Worm (Caenorhabditis elegans) whole organism, L4 larva: ENCODE measurements around the gene oac-52.
"Not testable (repeated sequence)": the region's sequence is repeated elsewhere in the genome, so short reads cannot be mapped to it uniquely, and the experiment has no call there.

Source experiments
- F44E2.7 ChIP-seq: fragments of 200-800 bp; sonication (Bioruptor generic); IDR thresholded peaks from 2 replicates; pipeline ENCODE4 v2.1.2; 2022; ENCODE audit warnings: missing genetic modification characterization, missing compliant biosample characterization
- F49E8.2 ChIP-seq: sonication (generic microtip); optimal IDR thresholded peaks from 2 replicates; lab custom pipeline; 2016; ENCODE audit warnings: missing compliant biosample characterization, mild to moderate bottlenecking, missing genetic modification characterization, borderline replicate concordance
- T20F7.1 ChIP-seq: fragments of 200-800 bp; sonication (Bioruptor generic); optimal IDR thresholded peaks from 2 replicates; lab custom pipeline; 2018; ENCODE audit warnings: mild to moderate bottlenecking, missing genetic modification characterization, missing compliant biosample characterization
- T26A8.4 ChIP-seq: fragments of 200-800 bp; sonication (Bioruptor generic); IDR thresholded peaks from 2 replicates; pipeline ENCODE4 v1.3.6; 2022; ENCODE audit warnings: missing genetic modification characterization, missing compliant biosample characterization
- Y105C5A.15 ChIP-seq: fragments of 200-800 bp; sonication (Bioruptor generic); IDR thresholded peaks from 2 replicates; pipeline ENCODE4 v1.3.6; 2022; ENCODE audit warnings: missing genetic modification characterization, missing compliant biosample characterization
- Y48G9A.11 ChIP-seq: fragments of 200-800 bp; sonication (Bioruptor generic); IDR thresholded peaks from 2 replicates; pipeline ENCODE4 v1.3.6; 2022; ENCODE audit warnings: missing genetic modification reagents, missing genetic modification characterization, missing compliant biosample characterization
- Y5F2A.4 ChIP-seq: fragments of 200-800 bp; sonication (Bioruptor generic); optimal IDR thresholded peaks from 2 replicates; lab custom pipeline; 2018; ENCODE audit warnings: mild to moderate bottlenecking, missing genetic modification characterization, missing compliant biosample characterization
- ZK337.2 ChIP-seq: fragments of 200-800 bp; sonication (Bioruptor generic); IDR thresholded peaks from 2 replicates; pipeline ENCODE4 v1.3.6; 2022; ENCODE audit warnings: missing genetic modification reagents, missing genetic modification characterization, missing compliant biosample characterization
- ZK546.5 ChIP-seq, 2 experiments: sonication (generic microtip); optimal IDR thresholded peaks; 2 replicates each; lab custom pipeline; 2017; ENCODE audit warnings: missing biosample characterization in 2 of 2, missing genetic modification characterization in 2 of 2
- aly-2 ChIP-seq: sonication (generic microtip); optimal IDR thresholded peaks from 2 replicates; lab custom pipeline; 2018; ENCODE audit warnings: missing biosample characterization, missing genetic modification characterization
- ama-1 ChIP-seq: fragments of 150-350 bp; optimal IDR thresholded peaks from 2 replicates; lab custom pipeline; 2014; ENCODE audit warnings: inconsistent platforms, mixed read lengths
- arid-1 ChIP-seq: fragments of 200-800 bp; sonication (Bioruptor generic); conservative IDR thresholded peaks from 2 replicates; pipeline ENCODE4 v1.3.6; 2022; ENCODE audit warnings: missing genetic modification reagents, missing genetic modification characterization, missing compliant biosample characterization
- attf-4 ChIP-seq: sonication (generic microtip); optimal IDR thresholded peaks from 3 replicates; lab custom pipeline; 2017; ENCODE audit warnings: missing biosample characterization, missing genetic modification characterization
- ceh-44 ChIP-seq: fragments of 200-800 bp; sonication (Bioruptor generic); IDR thresholded peaks from 2 replicates; pipeline ENCODE4 v1.3.6; 2022; ENCODE audit warnings: missing genetic modification reagents, missing genetic modification characterization, missing compliant biosample characterization
- ceh-62 ChIP-seq: sonication (generic microtip); optimal IDR thresholded peaks from 2 replicates; lab custom pipeline; 2017; ENCODE audit warnings: missing biosample characterization, missing genetic modification characterization
- cey-2 ChIP-seq: sonication (generic microtip); optimal IDR thresholded peaks from 3 replicates; lab custom pipeline; 2017; ENCODE audit warnings: missing genetic modification characterization, mild to moderate bottlenecking, missing compliant biosample characterization, antibody characterized with exemption, borderline replicate concordance; ENCODE audit not compliant: insufficient read depth
- ctbp-1 ChIP-seq: fragments of 200-800 bp; sonication (Bioruptor generic); IDR thresholded peaks from 2 replicates; pipeline ENCODE4 v1.3.6; 2022; ENCODE audit warnings: missing genetic modification reagents, missing genetic modification characterization, missing compliant biosample characterization
- daf-16 ChIP-seq, 3 experiments: sonication (generic microtip); optimal IDR thresholded peaks; 2 replicates each; lab custom pipeline; 2016 to 2017; ENCODE audit warnings: missing genetic modification characterization in 3 of 3, missing genetic modification reagents in 3 of 3, mild to moderate bottlenecking in 2 of 3, missing compliant biosample characterization in 2 of 3, missing biosample characterization in 1 of 3, moderate library complexity in 1 of 3
- daf-19 ChIP-seq: fragments of 200-800 bp; sonication (Bioruptor generic); conservative IDR thresholded peaks from 2 replicates; pipeline ENCODE4 v1.3.6; 2022; ENCODE audit warnings: missing genetic modification characterization, missing compliant biosample characterization
- dmd-6 ChIP-seq: fragments of 200-800 bp; sonication (Bioruptor generic); IDR thresholded peaks from 2 replicates; pipeline ENCODE4 v1.3.6; 2022; ENCODE audit warnings: missing genetic modification reagents, missing genetic modification characterization, missing compliant biosample characterization
- dmd-8 ChIP-seq: fragments of 200-800 bp; sonication (Bioruptor generic); IDR thresholded peaks from 2 replicates; pipeline ENCODE4 v1.3.6; 2022; ENCODE audit warnings: missing genetic modification characterization, missing compliant biosample characterization
- duxl-1 ChIP-seq: sonication (generic microtip); optimal IDR thresholded peaks from 2 replicates; lab custom pipeline; 2016; ENCODE audit warnings: mild to moderate bottlenecking, missing genetic modification characterization, moderate library complexity, missing compliant biosample characterization; ENCODE audit not compliant: poor library complexity
- dve-1 ChIP-seq: sonication (generic microtip); optimal IDR thresholded peaks from 2 replicates; lab custom pipeline; 2017; ENCODE audit warnings: antibody characterized with exemption, mild to moderate bottlenecking, missing genetic modification characterization, missing compliant biosample characterization; ENCODE audit not compliant: insufficient read depth
- egl-27 ChIP-seq: sonication (generic microtip); optimal IDR thresholded peaks from 3 replicates; lab custom pipeline; 2017; ENCODE audit warnings: missing biosample characterization, missing genetic modification reagents, missing genetic modification characterization
- egl-43 ChIP-seq: fragments of 200-800 bp; sonication (Bioruptor generic); IDR thresholded peaks from 2 replicates; pipeline ENCODE4 v1.3.6; 2022; ENCODE audit warnings: missing genetic modification reagents, missing genetic modification characterization, missing compliant biosample characterization
- fkh-10 ChIP-seq: fragments of 150-350 bp; optimal IDR thresholded peaks from 2 replicates; lab custom pipeline; 2014; ENCODE audit warnings: missing biosample characterization, missing genetic modification reagents, missing genetic modification characterization
- lim-7 ChIP-seq: fragments of 200-800 bp; sonication (Bioruptor generic); IDR thresholded peaks from 2 replicates; pipeline ENCODE4 v1.3.6; 2022; ENCODE audit warnings: missing genetic modification characterization, missing compliant biosample characterization
- lin-1 ChIP-seq: fragments of 200-800 bp; sonication (Bioruptor generic); IDR thresholded peaks from 2 replicates; pipeline ENCODE4 v1.3.6; 2022; ENCODE audit warnings: missing genetic modification reagents, missing genetic modification characterization, missing compliant biosample characterization
- lin-15B ChIP-seq: fragments of 150-350 bp; sonication (generic microtip); optimal IDR thresholded peaks from 3 replicates; lab custom pipeline; 2014; ENCODE audit warnings: missing biosample characterization, missing genetic modification characterization
- lin-38 ChIP-seq: fragments of 200-800 bp; sonication (Bioruptor generic); IDR thresholded peaks from 2 replicates; pipeline ENCODE4 v1.3.6; 2022; ENCODE audit warnings: missing genetic modification reagents, missing genetic modification characterization, missing compliant biosample characterization
- lin-39 ChIP-seq: fragments of 150-350 bp; optimal IDR thresholded peaks from 2 replicates; lab custom pipeline; 2014; ENCODE audit warnings: missing biosample characterization, missing genetic modification reagents, missing genetic modification characterization
- lir-3 ChIP-seq: sonication (generic microtip); optimal IDR thresholded peaks from 2 replicates; lab custom pipeline; 2016; ENCODE audit warnings: mild to moderate bottlenecking, missing genetic modification characterization, missing compliant biosample characterization
- madf-5 ChIP-seq, 2 experiments: fragments of 200-800 bp; sonication (Bioruptor generic); IDR thresholded peaks; 2 replicates each; pipeline ENCODE4 v1.3.6; 2022; ENCODE audit warnings: missing compliant biosample characterization in 2 of 2, missing genetic modification characterization in 2 of 2
- mdt-29 ChIP-seq: fragments of 200-800 bp; sonication (Bioruptor generic); IDR thresholded peaks from 2 replicates; pipeline ENCODE4 v1.3.6; 2022; ENCODE audit warnings: missing genetic modification reagents, missing genetic modification characterization, missing compliant biosample characterization
- mes-2 ChIP-seq: sonication (generic microtip); optimal IDR thresholded peaks from 2 replicates; lab custom pipeline; 2016; ENCODE audit warnings: missing genotype, mild to moderate bottlenecking, missing genetic modification characterization, missing compliant biosample characterization; ENCODE audit not compliant: poor library complexity, severe bottlenecking
- mxl-2 ChIP-seq: fragments of 200-800 bp; sonication (Bioruptor generic); conservative IDR thresholded peaks from 2 replicates; pipeline ENCODE4 v1.3.6; 2022; ENCODE audit warnings: missing genetic modification reagents, missing genetic modification characterization, missing compliant biosample characterization
- nhr-42 ChIP-seq: fragments of 200-800 bp; sonication (Bioruptor generic); IDR thresholded peaks from 2 replicates; pipeline ENCODE4 v1.3.6; 2022; ENCODE audit warnings: missing genetic modification characterization, missing compliant biosample characterization
- pha-4 ChIP-seq, 2 experiments: fragments of 150-350 bp in 1 of 2; fragments of 200-800 bp in 1 of 2; sonication (Bioruptor generic) in 1 of 2; IDR thresholded peaks in 1 of 2; optimal IDR thresholded peaks in 1 of 2; 2 replicates each; pipeline versions ENCODE4 v1.3.6 to Lab custom; 2014 to 2022; ENCODE audit warnings: missing genetic modification characterization in 2 of 2, missing genetic modification reagents in 2 of 2, missing biosample characterization in 1 of 2, missing compliant biosample characterization in 1 of 2
- set-16 ChIP-seq: fragments of 200-800 bp; sonication (Bioruptor generic); IDR thresholded peaks from 2 replicates; pipeline ENCODE4 v1.3.6; 2022; ENCODE audit warnings: missing genetic modification reagents, missing genetic modification characterization, missing compliant biosample characterization
- snpc-1.2 ChIP-seq: fragments of 200-800 bp; sonication (Bioruptor generic); IDR thresholded peaks from 2 replicates; pipeline ENCODE4 v1.3.6; 2022; ENCODE audit warnings: missing genetic modification reagents, missing genetic modification characterization, missing compliant biosample characterization
- unc-130 ChIP-seq: sonication (generic microtip); optimal IDR thresholded peaks from 2 replicates; lab custom pipeline; 2016; ENCODE audit warnings: missing genetic modification reagents, missing genetic modification characterization, missing compliant biosample characterization
- zfp-3 ChIP-seq: fragments of 200-800 bp; sonication (Bioruptor generic); conservative IDR thresholded peaks from 2 replicates; pipeline ENCODE4 v1.3.6; 2022; ENCODE audit warnings: missing genetic modification reagents, missing genetic modification characterization, missing compliant biosample characterization
- ztf-7 ChIP-seq: fragments of 150-350 bp; optimal IDR thresholded peaks from 2 replicates; lab custom pipeline; 2014; ENCODE audit warnings: missing biosample characterization, missing genetic modification characterization

oac-52 gene

ce11 chrIV:4390438-4390894 lies 44.1 kb upstream of the oac-52 start, which contains the start of the genes rpl-7A and set-21 (continued):
- TF ChIP-seq egl-27: no peak
- no peak for TF ChIP-seq ceh-62 (tag; lab: Kevin White, UChicago)
- peak; percentile 77 for TF ChIP-seq lin-15B (tag; lab: Kevin White, UChicago)
- TF ChIP-seq Y105C5A.15 (GFP tag; lab: Robert Waterston, UW): peak; percentile 66; the same call in 1 of the 2 replicates
- TF ChIP-seq lin-39 (tag; lab: Kevin White, UChicago): no peak
- TF ChIP-seq fkh-10: peak; percentile 52
- TF ChIP-seq mxl-2: peak; percentile 82
- TF ChIP-seq attf-4 (tag; lab: Kevin White, UChicago): no peak
- TF ChIP-seq dmd-8 (GFP tag; lab: Robert Waterston, UW): peak; percentile 71; the same call in 1 of the 2 replicates
- TF ChIP-seq ama-1 (lab: Kevin White, UChicago): no peak
- peak; percentile 98 for TF ChIP-seq arid-1 (GFP tag; lab: Robert Waterston, UW)
- TF ChIP-seq ZK546.5 (tag; optimal IDR thresholded peaks at IDR 0.05; lab: Kevin White, UChicago): peak in 1 of 2 experiments; percentile 78
- 0 out of 2 replicates have a peak, but pooled peaks have one; percentile 28 for TF ChIP-seq lim-7 (GFP tag; lab: Robert Waterston, UW)
- TF ChIP-seq ZK337.2 (GFP tag; lab: Robert Waterston, UW): peak; percentile 90
- TF ChIP-seq T20F7.1 (GFP tag; lab: Kevin White, UChicago): peak; percentile 93
- peak; percentile 92 for TF ChIP-seq dve-1 (tag; lab: Kevin White, UChicago)
- TF ChIP-seq lin-38 (GFP tag; lab: Robert Waterston, UW): peak; percentile 100
- TF ChIP-seq lir-3 (tag; lab: Kevin White, UChicago): peak; percentile 73
- TF ChIP-seq F44E2.7: 0 out of 2 replicates have a peak, but pooled peaks have one; percentile 77
- peak; percentile 99 for TF ChIP-seq T26A8.4 (GFP tag; lab: Robert Waterston, UW)
- peak; percentile 90 for TF ChIP-seq mdt-29 (GFP tag; lab: Robert Waterston, UW)
- no peak for TF ChIP-seq cey-2 (tag; lab: Kevin White, UChicago)
- TF ChIP-seq ztf-7 (tag; lab: Kevin White, UChicago): no peak
- no peak for TF ChIP-seq aly-2 (tag; lab: Kevin White, UChicago)
- TF ChIP-seq lin-1: peak; percentile 95
- TF ChIP-seq daf-16 (GFP tag; optimal IDR thresholded peaks at IDR 0.05; lab: Kevin White, UChicago): peak; percentile 17 to 77
- peak; percentile 45 for TF ChIP-seq daf-16 (tag; optimal IDR thresholded peaks at IDR 0.05; lab: Kevin White, UChicago)

ce11 chrIV:4389427-4389826 lies 43.0 kb upstream of the oac-52 start:
- TF ChIP-seq set-16 (peak; percentile 91), F44E2.7 (0 out of 2 replicates have a peak, but pooled peaks have one; percentile 3)

- TF ChIP-seq lin-38 (GFP tag; lab: Robert Waterston, UW): peak; percentile 87
- peak; percentile 28 for TF ChIP-seq ama-1 (lab: Kevin White, UChicago)
- TF ChIP-seq Y5F2A.4: peak; percentile 3
- TF ChIP-seq zfp-3 (GFP tag; lab: Robert Waterston, UW): peak; percentile 48; the same call in 1 of the 2 replicates
- peak; percentile 19 for TF ChIP-seq unc-130 (GFP tag; lab: Kevin White, UChicago)
- TF ChIP-seq mxl-2: 0 out of 2 replicates have a peak, but pooled peaks have one; percentile 30
- peak; percentile 90 for TF ChIP-seq snpc-1.2 (GFP tag; lab: Robert Waterston, UW)
- TF ChIP-seq pha-4 (GFP tag; IDR thresholded peaks at IDR 0.05; lab: Robert Waterston, UW): peak; percentile 57
- TF ChIP-seq pha-4 (tag; optimal IDR thresholded peaks at IDR 0.05; lab: Kevin White, UChicago): not testable (repeated sequence)
- peak; percentile 77; the same call in 1 of the 2 replicates for TF ChIP-seq dmd-8 (GFP tag; lab: Robert Waterston, UW)
- peak; percentile 79 for TF ChIP-seq Y48G9A.11 (GFP tag; lab: Robert Waterston, UW)
- peak; percentile 54; the same call in 1 of the 2 replicates for TF ChIP-seq ctbp-1 (GFP tag; lab: Robert Waterston, UW)
- peak; percentile 60; the same call in 1 of the 2 replicates for TF ChIP-seq arid-1 (GFP tag; lab: Robert Waterston, UW)
- peak; percentile 40; the same call in 1 of the 2 replicates for TF ChIP-seq mdt-29 (GFP tag; lab: Robert Waterston, UW)
- peak; percentile 77; the same call in 1 of the 2 replicates for TF ChIP-seq daf-19 (GFP tag; lab: Robert Waterston, UW)
- TF ChIP-seq madf-5 (GFP tag; IDR thresholded peaks at IDR 0.05; lab: Robert Waterston, UW): 0 out of 4 replicates have a peak, but pooled peaks of 1 of the 2 experiments have one; percentile 60
- TF ChIP-seq duxl-1: peak; percentile 40
- peak; percentile 24 for TF ChIP-seq mes-2
- peak; percentile 5; the same call in 1 of the 2 replicates for TF ChIP-seq egl-43 (GFP tag; lab: Robert Waterston, UW)
- 0 out of 2 replicates have a peak, but pooled peaks have one; percentile 43 for TF ChIP-seq nhr-42 (GFP tag; lab: Robert Waterston, UW)
- peak; percentile 13; the same call in 1 of the 2 replicates for TF ChIP-seq dmd-6 (GFP tag; lab: Robert Waterston, UW)
- TF ChIP-seq ceh-44: peak; percentile 38; the same call in 1 of the 2 replicates
- 0 out of 2 replicates have a peak, but pooled peaks have one; percentile 46 for TF ChIP-seq lim-7 (GFP tag; lab: Robert Waterston, UW)
- TF ChIP-seq F49E8.2: peak; percentile 85
Observed at ce11 chrIV:4388854-4389253, 42.4 kb upstream of the oac-52 start.
